Worm (Caenorhabditis elegans) whole organism, L1 larva: Measurements from ENCODE around the gene C05D12.7.
A peak's percentile ranks its signal among the peaks of the same experiment; 100 is the strongest.

Experiments used
- C16A3.4 ChIP-seq: fragments of 150-350 bp; optimal IDR thresholded peaks from 2 replicates; lab custom pipeline; 2014; ENCODE audit warnings: missing biosample characterization, missing genetic modification characterization
- F16B12.6 ChIP-seq: fragments of 150-350 bp; optimal IDR thresholded peaks from 2 replicates; lab custom pipeline; 2014; ENCODE audit warnings: missing biosample characterization, missing genetic modification characterization
- aly-2 ChIP-seq: fragments of 150-350 bp; optimal IDR thresholded peaks from 2 replicates; lab custom pipeline; 2014; ENCODE audit warnings: missing biosample characterization, missing genetic modification characterization
- blmp-1 ChIP-seq: fragments of 150-350 bp; optimal IDR thresholded peaks from 2 replicates; lab custom pipeline; 2014; ENCODE audit warnings: missing biosample characterization, missing genetic modification characterization
- ceh-63 ChIP-seq: fragments of 200-800 bp; sonication (Bioruptor generic); optimal IDR thresholded peaks from 2 replicates; lab custom pipeline; 2018; ENCODE audit warnings: mild to moderate bottlenecking, missing genetic modification characterization, missing compliant biosample characterization
- ceh-82 ChIP-seq, 3 experiments: fragments of 150-350 bp in 1 of 3; sonication (generic microtip) in 2 of 3; optimal IDR thresholded peaks; 2 replicates each; lab custom pipeline; 2014 to 2017; ENCODE audit warnings: missing biosample characterization in 3 of 3, missing genetic modification characterization in 3 of 3
- ceh-88 ChIP-seq: fragments of 200-800 bp; sonication (Bioruptor generic); IDR thresholded peaks from 2 replicates; pipeline ENCODE4 v1.3.6; 2022; ENCODE audit warnings: missing genetic modification characterization, missing compliant biosample characterization
- ces-1 ChIP-seq: fragments of 150-350 bp; optimal IDR thresholded peaks from 2 replicates; lab custom pipeline; 2014; ENCODE audit warnings: missing biosample characterization, missing genetic modification reagents, missing genetic modification characterization
- dpl-1 ChIP-seq, 3 experiments: fragments of 150-350 bp in 2 of 3; sonication (generic microtip) in 1 of 3; optimal IDR thresholded peaks; 2 replicates each; lab custom pipeline; 2014 to 2017; ENCODE audit warnings: missing biosample characterization in 3 of 3, missing genetic modification characterization in 3 of 3, missing genetic modification reagents in 3 of 3
- dsc-1 ChIP-seq: sonication (generic microtip); optimal IDR thresholded peaks from 2 replicates; lab custom pipeline; 2016; ENCODE audit warnings: mild to moderate bottlenecking, missing genetic modification characterization, missing compliant biosample characterization
- efl-1 ChIP-seq, 4 experiments: fragments of 150-350 bp; optimal IDR thresholded peaks in 3 of 4; peaks in 1 of 4; 1 replicate in 1 of 4; 2 replicates in 3 of 4; lab custom pipeline; 2014; ENCODE audit warnings: missing biosample characterization in 2 of 4, missing genetic modification characterization in 2 of 4, missing genetic modification reagents in 2 of 4
- elt-2 ChIP-seq: sonication (generic microtip); optimal IDR thresholded peaks from 2 replicates; lab custom pipeline; 2016; ENCODE audit warnings: missing genetic modification characterization, mild to moderate bottlenecking, inconsistent platforms, missing compliant biosample characterization, missing genetic modification reagents
- ets-5 ChIP-seq: fragments of 200-800 bp; sonication (Bioruptor generic); IDR thresholded peaks from 2 replicates; pipeline ENCODE4 v1.3.6; 2022; ENCODE audit warnings: missing genetic modification characterization, missing compliant biosample characterization
- fkh-8 ChIP-seq: sonication (generic microtip); optimal IDR thresholded peaks from 2 replicates; lab custom pipeline; 2016; ENCODE audit warnings: mild to moderate bottlenecking, missing genetic modification characterization, missing compliant biosample characterization
- hpl-2 ChIP-seq: fragments of 150-350 bp; optimal IDR thresholded peaks from 2 replicates; lab custom pipeline; 2014; ENCODE audit warnings: missing biosample characterization, missing genetic modification reagents, missing genetic modification characterization
- lin-14 ChIP-seq: fragments of 200-800 bp; sonication (Bioruptor generic); optimal IDR thresholded peaks from 2 replicates; lab custom pipeline; 2018; ENCODE audit warnings: mild to moderate bottlenecking, missing genetic modification characterization, moderate library complexity, missing compliant biosample characterization
- lin-15B ChIP-seq: fragments of 150-350 bp; sonication (generic microtip); optimal IDR thresholded peaks from 3 replicates; lab custom pipeline; 2014; ENCODE audit warnings: missing biosample characterization, missing genetic modification characterization
- lin-35 ChIP-seq, 2 experiments: fragments of 150-350 bp; optimal IDR thresholded peaks; 2 replicates each; lab custom pipeline; 2014; ENCODE audit warnings: missing biosample characterization in 2 of 2, missing genetic modification characterization in 2 of 2, missing genetic modification reagents in 2 of 2
- lin-39 ChIP-seq: fragments of 150-350 bp; optimal IDR thresholded peaks from 2 replicates; lab custom pipeline; 2014; ENCODE audit warnings: missing biosample characterization, missing genetic modification reagents, missing genetic modification characterization
- lir-3 ChIP-seq: sonication (generic microtip); optimal IDR thresholded peaks from 2 replicates; lab custom pipeline; 2016; ENCODE audit warnings: mild to moderate bottlenecking, missing genetic modification characterization, moderate library complexity, missing compliant biosample characterization; ENCODE audit not compliant: poor library complexity
- lsy-2 ChIP-seq, 2 experiments: fragments of 150-350 bp; optimal IDR thresholded peaks; 2 replicates each; lab custom pipeline; 2014; ENCODE audit warnings: missing biosample characterization in 2 of 2, missing genetic modification characterization in 2 of 2
- mep-1 ChIP-seq: fragments of 150-350 bp; optimal IDR thresholded peaks from 2 replicates; lab custom pipeline; 2014; ENCODE audit warnings: missing biosample characterization, missing genetic modification characterization
- nhr-20 ChIP-seq: sonication (generic microtip); optimal IDR thresholded peaks from 2 replicates; lab custom pipeline; 2016; ENCODE audit warnings: mild to moderate bottlenecking, missing genetic modification characterization, missing compliant biosample characterization
- nhr-237 ChIP-seq: fragments of 150-350 bp; optimal IDR thresholded peaks from 2 replicates; lab custom pipeline; 2014; ENCODE audit warnings: missing biosample characterization, missing genetic modification characterization
- nhr-28 ChIP-seq: fragments of 150-350 bp; optimal IDR thresholded peaks from 2 replicates; lab custom pipeline; 2014; ENCODE audit warnings: missing biosample characterization, missing genetic modification characterization
- nhr-71 ChIP-seq: sonication (generic microtip); optimal IDR thresholded peaks from 2 replicates; lab custom pipeline; 2016; ENCODE audit warnings: mild to moderate bottlenecking, missing genetic modification characterization, moderate library complexity, missing compliant biosample characterization
- nhr-77 ChIP-seq: fragments of 150-350 bp; optimal IDR thresholded peaks from 2 replicates; lab custom pipeline; 2014; ENCODE audit warnings: missing biosample characterization, missing genetic modification characterization
- nhr-90 ChIP-seq: sonication (generic microtip); optimal IDR thresholded peaks from 2 replicates; lab custom pipeline; 2016; ENCODE audit warnings: mild to moderate bottlenecking, missing genetic modification characterization, missing compliant biosample characterization; ENCODE audit not compliant: poor library complexity
- pag-3 ChIP-seq: sonication (generic microtip); optimal IDR thresholded peaks from 2 replicates; lab custom pipeline; 2017; ENCODE audit warnings: missing genetic modification characterization, mild to moderate bottlenecking, missing compliant biosample characterization, antibody characterized with exemption, borderline replicate concordance; ENCODE audit not compliant: insufficient read depth
- rnt-1 ChIP-seq: sonication (generic microtip); optimal IDR thresholded peaks from 2 replicates; lab custom pipeline; 2016; ENCODE audit warnings: mild to moderate bottlenecking, missing genetic modification characterization, moderate library complexity, missing compliant biosample characterization
- skn-1 ChIP-seq: fragments of 150-350 bp; optimal IDR thresholded peaks from 2 replicates; lab custom pipeline; 2014; ENCODE audit warnings: missing biosample characterization, missing genetic modification characterization
- snpc-4 ChIP-seq: fragments of 150-350 bp; optimal IDR thresholded peaks from 2 replicates; lab custom pipeline; 2014; ENCODE audit warnings: missing biosample characterization, missing genetic modification characterization
- snu-23 ChIP-seq: sonication (generic microtip); optimal IDR thresholded peaks from 2 replicates; lab custom pipeline; 2016; ENCODE audit warnings: missing genetic modification characterization, missing compliant biosample characterization
- sptf-1 ChIP-seq: fragments of 150-350 bp; optimal IDR thresholded peaks from 2 replicates; lab custom pipeline; 2014; ENCODE audit warnings: missing biosample characterization, missing genetic modification characterization
- swsn-7 ChIP-seq: sonication (generic microtip); optimal IDR thresholded peaks from 2 replicates; lab custom pipeline; 2016; ENCODE audit warnings: missing genetic modification characterization, missing compliant biosample characterization
- tbx-2 ChIP-seq: sonication (generic microtip); optimal IDR thresholded peaks from 2 replicates; lab custom pipeline; 2016; ENCODE audit warnings: missing genetic modification characterization, missing compliant biosample characterization
- tlp-1 ChIP-seq: fragments of 150-350 bp; optimal IDR thresholded peaks from 2 replicates; lab custom pipeline; 2014; ENCODE audit warnings: missing biosample characterization, missing genetic modification characterization
- unc-130 ChIP-seq: fragments of 150-350 bp; optimal IDR thresholded peaks from 2 replicates; lab custom pipeline; 2017; ENCODE audit warnings: missing biosample characterization, missing genetic modification characterization, inconsistent platforms
- unc-30 ChIP-seq: sonication (generic microtip); optimal IDR thresholded peaks from 2 replicates; lab custom pipeline; 2017; ENCODE audit warnings: missing biosample characterization, missing genetic modification characterization
- unc-86 ChIP-seq: sonication (generic microtip); optimal IDR thresholded peaks from 2 replicates; lab custom pipeline; 2016; ENCODE audit warnings: missing genetic modification characterization, missing compliant biosample characterization
- vab-15 ChIP-seq: sonication (generic microtip); optimal IDR thresholded peaks from 2 replicates; lab custom pipeline; 2017; ENCODE audit warnings: missing genotype, mild to moderate bottlenecking, missing genetic modification characterization, missing compliant biosample characterization
- xbp-1 ChIP-seq: sonication (generic microtip); optimal IDR thresholded peaks from 2 replicates; lab custom pipeline; 2016; ENCODE audit warnings: missing genetic modification characterization, missing compliant biosample characterization
- ztf-11 ChIP-seq, 2 experiments: sonication (generic microtip); optimal IDR thresholded peaks; 2 replicates each; lab custom pipeline; 2016 to 2017; ENCODE audit warnings: missing genetic modification characterization in 2 of 2, missing biosample characterization in 1 of 2, missing compliant biosample characterization in 1 of 2
- ztf-4 ChIP-seq: fragments of 150-350 bp; optimal IDR thresholded peaks from 2 replicates; lab custom pipeline; 2014; ENCODE audit warnings: missing biosample characterization, missing genetic modification characterization

Gene C05D12.7

ce11 chrII:11438417-11438816, 28.5 kb downstream of the C05D12.7 start, which contains the start of gene vha-6:
Gene vha-6, minus strand, starts transcription at chrII:11438452.
- TF ChIP-seq mep-1 (tag; lab: Kevin White, UChicago) (no peak), lin-14 (GFP tag; lab: Kevin White, UChicago) (no peak), ztf-11 (tag; optimal IDR thresholded peaks at IDR 0.05; lab: Kevin White, UChicago) (no peak), xbp-1 (tag; lab: Kevin White, UChicago) (no peak), lin-35 (GFP tag; optimal IDR thresholded peaks at IDR 0.05; lab: Kevin White, UChicago) (peak in 1 of 2 experiments; percentile 12), snpc-4 (no peak), ces-1 (GFP tag; lab: Kevin White, UChicago) (no peak), unc-86 (tag; lab: Kevin White, UChicago) (no peak), ets-5 (no peak)

DNA sequence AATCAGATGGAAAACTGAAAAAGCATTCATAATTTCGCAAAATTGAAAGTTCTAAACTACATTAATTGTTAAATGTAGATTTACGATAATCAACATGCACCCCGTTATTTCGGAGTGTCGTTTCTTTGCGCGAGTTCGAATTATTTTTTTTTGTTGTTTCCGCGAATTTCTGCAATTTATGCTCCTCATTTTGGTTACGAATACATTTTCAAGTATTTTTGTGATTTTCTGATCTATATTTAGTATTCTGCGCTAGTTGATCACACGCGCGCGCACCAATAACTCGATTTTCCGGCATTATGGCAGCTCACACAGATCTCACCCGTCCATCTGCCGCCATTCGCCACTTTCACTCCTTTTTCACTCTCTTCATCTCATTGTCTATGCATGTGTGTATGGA, 30.4 kb downstream of the C05D12.7 start, which contains the start of gene VW02B12L.2:
Gene VW02B12L.2, minus strand, starts transcription at position 65 of the 400 bp plus-strand sequence.
- TF ChIP-seq snpc-4 (peak; percentile 7), unc-30 (tag; lab: Kevin White, UChicago) (no peak), aly-2 (tag; lab: Kevin White, UChicago) (no peak), elt-2 (no peak), ztf-4 (no peak), lir-3 (tag; lab: Kevin White, UChicago) (no peak), vab-15 (tag; lab: Kevin White, UChicago) (peak; percentile 74), tbx-2 (tag; lab: Kevin White, UChicago) (no peak), snu-23 (GFP tag; lab: Kevin White, UChicago) (peak; percentile 57), nhr-20 (peak; percentile 52), rnt-1 (tag; lab: Kevin White, UChicago) (peak; percentile 38), ceh-88 (no peak), nhr-90 (tag; lab: Kevin White, UChicago) (peak; percentile 34), xbp-1 (tag; lab: Kevin White, UChicago) (peak; percentile 25), lin-39 (tag; lab: Kevin White, UChicago) (peak; percentile 10), C16A3.4 (tag; lab: Kevin White, UChicago) (peak; percentile 54), tlp-1 (tag; lab: Kevin White, UChicago) (no peak), swsn-7 (tag; lab: Kevin White, UChicago) (peak; percentile 28), blmp-1 (tag; lab: Kevin White, UChicago) (peak; percentile 71), unc-130 (tag; lab: Kevin White, UChicago) (no peak), fkh-8 (tag; lab: Kevin White, UChicago) (peak; percentile 4), sptf-1 (tag; lab: Kevin White, UChicago) (no peak), pag-3 (tag; lab: Kevin White, UChicago) (no peak), F16B12.6 (tag; lab: Kevin White, UChicago) (no peak), nhr-71 (tag; lab: Kevin White, UChicago) (peak; percentile 59), lin-14 (GFP tag; lab: Kevin White, UChicago) (peak; percentile 61), lsy-2 (tag; optimal IDR thresholded peaks at IDR 0.05; lab: Kevin White, UChicago) (peak; percentile 53 to 85), nhr-77 (tag; lab: Kevin White, UChicago) (peak; percentile 23), skn-1 (tag; lab: Kevin White, UChicago) (peak; percentile 58), lin-15B (peak; percentile 45), nhr-237 (no peak), dsc-1 (tag; lab: Kevin White, UChicago) (peak; percentile 18), efl-1 (optimal IDR thresholded peaks at IDR 0.05; lab: Kevin White, UChicago) (peak; percentile 43 to 91), efl-1 (GFP tag; optimal IDR thresholded peaks at IDR 0.05 in 1 of 2; lab: Kevin White, UChicago) (peak; percentile 90 to 99), nhr-28 (no peak), lin-35 (GFP tag; optimal IDR thresholded peaks at IDR 0.05; lab: Kevin White, UChicago) (peak; percentile 89 to 96), unc-86 (tag; lab: Kevin White, UChicago) (no peak), hpl-2 (no peak), ceh-82 (tag; optimal IDR thresholded peaks at IDR 0.05; lab: Kevin White, UChicago) (peak in 2 of 3 experiments; percentile 4 to 48), ceh-63 (GFP tag; lab: Kevin White, UChicago) (no peak), dpl-1 (GFP tag; optimal IDR thresholded peaks at IDR 0.05; lab: Kevin White, UChicago) (peak; percentile 80 to 90 (median 89))
